Worm (Caenorhabditis elegans): Measurements from ENCODE around the gene str-69.

str-69 gene

ce11 chrV:3105810-3106209, at the start of gene str-69:
Gene str-69 (minus strand): TSS chrV:3105910.
- TF ChIP-seq unc-62 (GFP tag; optimal IDR thresholded peaks at IDR 0.05), result no peak

- no peak for TF ChIP-seq unc-62 (GFP tag; optimal IDR thresholded peaks at IDR 0.05)
Measured at ce11 chrV:3155072-3155471, 49.4 kb upstream of the str-69 start, which contains the start of gene srab-7. Gene srab-7 (minus strand): TSS chrV:3155172.

- no peak for TF ChIP-seq unc-62 (GFP tag; optimal IDR thresholded peaks at IDR 0.05)
Measured at ce11 chrV:3151862-3152261, 46.2 kb upstream of the str-69 start, which contains the start of gene srab-6. Gene srab-6 (minus strand): TSS chrV:3151962.

ce11 chrV:3149910-3150428, 44.3 kb upstream of the str-69 start:
- no peak for TF ChIP-seq unc-62 (GFP tag; optimal IDR thresholded peaks at IDR 0.05)

- no peak for TF ChIP-seq unc-62 (GFP tag; optimal IDR thresholded peaks at IDR 0.05)
Measured at ce11 chrV:3146932-3147331, 41.2 kb upstream of the str-69 start, which contains the start of gene srab-11. Gene srab-11 (minus strand): TSS chrV:3147032.

- no peak for TF ChIP-seq unc-62 (GFP tag; optimal IDR thresholded peaks at IDR 0.05)
Measured at ce11 chrV:3145241-3145640, 39.5 kb upstream of the str-69 start.

- TF ChIP-seq unc-62 (GFP tag; optimal IDR thresholded peaks at IDR 0.05), result no peak
Measured at ce11 chrV:3144494-3144893, 38.8 kb upstream of the str-69 start, which contains the start of gene srab-10. Gene srab-10 (minus strand): TSS chrV:3144594.

- no peak for TF ChIP-seq unc-62 (GFP tag; optimal IDR thresholded peaks at IDR 0.05)
Measured at ce11 chrV:3141190-3141589, 35.5 kb upstream of the str-69 start, which contains the start of gene srab-9. Gene srab-9 (minus strand): TSS chrV:3141290.

- TF ChIP-seq unc-62 (GFP tag; optimal IDR thresholded peaks at IDR 0.05), result no peak
Measured at ce11 chrV:3138488-3138887, 32.8 kb upstream of the str-69 start, which contains the start of the genes irld-3 and F02C9.1. Gene irld-3 (minus strand): TSS chrV:3138588. Gene F02C9.1 (plus strand): TSS chrV:3138703.

- TF ChIP-seq unc-62 (GFP tag; optimal IDR thresholded peaks at IDR 0.05), result no peak
Measured at ce11 chrV:3133293-3133755, 27.6 kb upstream of the str-69 start, which contains the start of gene F02C9.2. Gene F02C9.2 (plus strand): TSS chrV:3133705.

- no peak for TF ChIP-seq unc-62 (GFP tag; optimal IDR thresholded peaks at IDR 0.05)
Measured at ce11 chrV:3132116-3132515, 26.4 kb upstream of the str-69 start.

ce11 chrV:3128803-3129202, 23.1 kb upstream of the str-69 start, which contains the start of gene tat-6:
Gene tat-6 (plus strand): TSS chrV:3129103.
- TF ChIP-seq unc-62 (GFP tag; optimal IDR thresholded peaks at IDR 0.05), result no peak

- no peak for TF ChIP-seq unc-62 (GFP tag; optimal IDR thresholded peaks at IDR 0.05)
Measured at ce11 chrV:3127670-3128069, 22.0 kb upstream of the str-69 start, which contains the start of gene Y73C8C.10. Gene Y73C8C.10 (minus strand): TSS chrV:3127770.

ce11 chrV:3124912-3125311, 19.2 kb upstream of the str-69 start, which contains the start of gene Y73C8C.12:
Gene Y73C8C.12 (plus strand): TSS chrV:3125212.
- no peak for TF ChIP-seq unc-62 (GFP tag; optimal IDR thresholded peaks at IDR 0.05)

ce11 chrV:3122403-3122802, 16.7 kb upstream of the str-69 start:
- TF ChIP-seq unc-62 (GFP tag; optimal IDR thresholded peaks at IDR 0.05), result no peak

ce11 chrV:3121743-3122142, 16.0 kb upstream of the str-69 start, which contains the start of gene srt-56:
Gene srt-56 (minus strand): TSS chrV:3121843.
- no peak for TF ChIP-seq unc-62 (GFP tag; optimal IDR thresholded peaks at IDR 0.05)

ce11 chrV:3119185-3119584, 13.5 kb upstream of the str-69 start:
- TF ChIP-seq unc-62 (GFP tag; optimal IDR thresholded peaks at IDR 0.05), result no peak
